Worm (Caenorhabditis elegans) whole organism, L2 larva: ENCODE measurements around the gene F41E7.7.

Experiments
- R02D3.7 ChIP-seq: fragments of 150-350 bp; optimal IDR thresholded peaks from 2 replicates; lab custom pipeline; 2014; ENCODE audit warnings: missing biosample characterization, missing genetic modification characterization
- alr-1 ChIP-seq: fragments of 150-350 bp; optimal IDR thresholded peaks from 2 replicates; lab custom pipeline; 2014; ENCODE audit warnings: missing biosample characterization, missing genetic modification characterization
- ama-1 ChIP-seq: fragments of 150-350 bp; optimal IDR thresholded peaks from 2 replicates; lab custom pipeline; 2018; ENCODE audit warnings: inconsistent platforms
- ceh-16 ChIP-seq: fragments of 150-350 bp; optimal IDR thresholded peaks from 2 replicates; lab custom pipeline; 2014; ENCODE audit warnings: missing biosample characterization, missing genetic modification characterization
- egl-27 ChIP-seq: sonication (generic microtip); optimal IDR thresholded peaks from 3 replicates; lab custom pipeline; 2017; ENCODE audit warnings: missing biosample characterization, missing genetic modification reagents, missing genetic modification characterization
- elt-1 ChIP-seq: fragments of 150-350 bp; optimal IDR thresholded peaks from 2 replicates; lab custom pipeline; 2014; ENCODE audit warnings: missing biosample characterization, missing genetic modification characterization
- nhr-23 ChIP-seq: fragments of 150-350 bp; optimal IDR thresholded peaks from 2 replicates; lab custom pipeline; 2014; ENCODE audit warnings: missing biosample characterization, missing genetic modification reagents, missing genetic modification characterization
- snpc-4 ChIP-seq: fragments of 150-350 bp; optimal IDR thresholded peaks from 2 replicates; lab custom pipeline; 2014; ENCODE audit warnings: missing biosample characterization, missing genetic modification characterization
- zag-1 ChIP-seq: fragments of 150-350 bp; optimal IDR thresholded peaks from 2 replicates; lab custom pipeline; 2014; ENCODE audit warnings: missing biosample characterization, missing genetic modification characterization
- ztf-1 ChIP-seq: fragments of 200-800 bp; sonication (Bioruptor generic); conservative IDR thresholded peaks from 2 replicates; pipeline ENCODE4 v1.3.6; 2022; ENCODE audit warnings: missing genetic modification characterization, missing compliant biosample characterization

DNA sequence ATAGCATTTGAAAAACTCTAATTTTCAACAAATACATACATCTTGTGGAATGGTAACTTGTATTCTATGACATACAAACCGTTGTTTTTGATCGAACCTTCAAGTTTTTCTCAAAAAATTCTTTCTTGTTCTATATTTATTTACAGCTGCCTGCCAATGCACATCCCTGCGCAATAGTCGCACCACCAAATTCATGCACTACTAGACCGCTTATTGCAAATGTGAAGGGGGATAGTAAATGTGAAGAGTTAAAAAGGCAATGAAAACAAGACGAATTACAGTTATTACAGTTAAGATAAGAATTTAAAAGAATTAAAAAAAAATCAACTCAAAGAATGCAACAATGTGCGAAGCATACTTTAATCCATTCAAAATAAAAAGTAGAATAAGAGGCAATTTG lies 46.3 kb downstream of the F41E7.7 start:
- TF ChIP-seq alr-1 (tag; lab: Kevin White, UChicago): no peak
- no peak for TF ChIP-seq elt-1 (tag; lab: Kevin White, UChicago)
- TF ChIP-seq egl-27 (tag; lab: Kevin White, UChicago): no peak
- no peak for TF ChIP-seq ceh-16 (tag; lab: Kevin White, UChicago)
- TF ChIP-seq nhr-23 (tag; lab: Kevin White, UChicago): no peak
- no peak for TF ChIP-seq ztf-1 (GFP tag; lab: Robert Waterston, UW)
- TF ChIP-seq zag-1 (tag; lab: Kevin White, UChicago): no peak
- TF ChIP-seq R02D3.7 (tag; lab: Kevin White, UChicago): no peak
- TF ChIP-seq snpc-4 (tag; lab: Kevin White, UChicago): no peak
- TF ChIP-seq ama-1: no peak
